Worm (Caenorhabditis elegans) whole organism, late embryonic: ENCODE data around the gene chil-1.

Experiments used
- C08G9.2 ChIP-seq: sonication (generic microtip); optimal IDR thresholded peaks from 2 replicates; lab custom pipeline; 2016; ENCODE audit warnings: mild to moderate bottlenecking, missing genetic modification characterization, moderate library complexity, missing compliant biosample characterization
- F13H6.1 ChIP-seq: sonication (generic microtip); optimal IDR thresholded peaks from 2 replicates; lab custom pipeline; 2016; ENCODE audit warnings: missing genetic modification characterization, missing compliant biosample characterization
- K02D7.2 ChIP-seq: sonication (generic microtip); optimal IDR thresholded peaks from 2 replicates; lab custom pipeline; 2017; ENCODE audit warnings: mild to moderate bottlenecking, missing genetic modification characterization, missing compliant biosample characterization
- T23F11.4 ChIP-seq: fragments of 200-800 bp; sonication (Bioruptor generic); optimal IDR thresholded peaks from 2 replicates; lab custom pipeline; 2018; ENCODE audit warnings: mild to moderate bottlenecking, missing genetic modification characterization, missing compliant biosample characterization
- Y22D7AL.16 ChIP-seq: sonication (generic microtip); optimal IDR thresholded peaks from 2 replicates; lab custom pipeline; 2016; ENCODE audit warnings: missing genetic modification characterization, missing compliant biosample characterization
- ceh-19 ChIP-seq: fragments of 200-800 bp; sonication (Bioruptor generic); optimal IDR thresholded peaks from 2 replicates; lab custom pipeline; 2018; ENCODE audit warnings: mild to moderate bottlenecking, missing genetic modification characterization, missing compliant biosample characterization
- ceh-24 ChIP-seq: sonication (generic microtip); optimal IDR thresholded peaks from 2 replicates; lab custom pipeline; 2016; ENCODE audit warnings: mild to moderate bottlenecking, missing genetic modification characterization, missing compliant biosample characterization
- ceh-30 ChIP-seq: fragments of 150-350 bp; optimal IDR thresholded peaks from 2 replicates; lab custom pipeline; 2014; ENCODE audit warnings: missing biosample characterization, missing genetic modification characterization
- ceh-45 ChIP-seq: fragments of 200-800 bp; sonication (Bioruptor generic); IDR thresholded peaks from 2 replicates; pipeline ENCODE4 v1.3.6; 2022; ENCODE audit warnings: missing genetic modification reagents, missing genetic modification characterization, missing compliant biosample characterization
- ceh-48 ChIP-seq: sonication (generic microtip); optimal IDR thresholded peaks from 2 replicates; lab custom pipeline; 2016; ENCODE audit warnings: missing genetic modification characterization, inconsistent platforms, missing compliant biosample characterization
- ceh-9 ChIP-seq: sonication (generic microtip); optimal IDR thresholded peaks from 2 replicates; lab custom pipeline; 2016; ENCODE audit warnings: mild to moderate bottlenecking, missing genetic modification characterization, inconsistent platforms, missing compliant biosample characterization
- dmd-4 ChIP-seq: sonication (generic microtip); optimal IDR thresholded peaks from 2 replicates; lab custom pipeline; 2016; ENCODE audit warnings: borderline replicate concordance, missing genetic modification characterization, missing compliant biosample characterization
- dve-1 ChIP-seq: sonication (generic microtip); optimal IDR thresholded peaks from 2 replicates; lab custom pipeline; 2017; ENCODE audit warnings: antibody characterized with exemption, mild to moderate bottlenecking, missing genetic modification characterization, missing compliant biosample characterization
- elt-2 ChIP-seq: sonication (generic microtip); optimal IDR thresholded peaks from 2 replicates; lab custom pipeline; 2016; ENCODE audit warnings: missing genetic modification reagents, missing genetic modification characterization, missing compliant biosample characterization
- ets-4 ChIP-seq: sonication (generic microtip); optimal IDR thresholded peaks from 2 replicates; lab custom pipeline; 2016; ENCODE audit warnings: missing genetic modification characterization, missing compliant biosample characterization
- eyg-1 ChIP-seq: sonication (generic microtip); optimal IDR thresholded peaks from 2 replicates; lab custom pipeline; 2016; ENCODE audit warnings: missing genotype, missing genetic modification characterization, missing compliant biosample characterization
- fkh-10 ChIP-seq: fragments of 150-350 bp; optimal IDR thresholded peaks from 2 replicates; lab custom pipeline; 2014; ENCODE audit warnings: missing biosample characterization, missing genetic modification reagents, missing genetic modification characterization
- hlh-13 ChIP-seq: fragments of 200-800 bp; sonication (Bioruptor generic); optimal IDR thresholded peaks from 2 replicates; lab custom pipeline; 2018; ENCODE audit warnings: mild to moderate bottlenecking, missing genetic modification characterization, missing compliant biosample characterization
- hlh-15 ChIP-seq: sonication (generic microtip); optimal IDR thresholded peaks from 2 replicates; lab custom pipeline; 2016; ENCODE audit warnings: missing genetic modification characterization, missing compliant biosample characterization
- hlh-30 ChIP-seq: sonication (generic microtip); optimal IDR thresholded peaks from 2 replicates; lab custom pipeline; 2017; ENCODE audit warnings: antibody characterized with exemption, missing genetic modification characterization, missing compliant biosample characterization; ENCODE audit not compliant: insufficient read depth
- hlh-6 ChIP-seq: sonication (generic microtip); optimal IDR thresholded peaks from 2 replicates; lab custom pipeline; 2016; ENCODE audit warnings: missing genotype, missing genetic modification characterization, missing compliant biosample characterization
- hlh-8 ChIP-seq: sonication (generic microtip); optimal IDR thresholded peaks from 2 replicates; lab custom pipeline; 2016; ENCODE audit warnings: missing genotype, missing genetic modification characterization, missing compliant biosample characterization
- madf-2 ChIP-seq: sonication (generic microtip); optimal IDR thresholded peaks from 2 replicates; lab custom pipeline; 2017; ENCODE audit warnings: missing genetic modification characterization, missing compliant biosample characterization
- nhr-11 ChIP-seq: fragments of 150-350 bp; optimal IDR thresholded peaks from 2 replicates; lab custom pipeline; 2014; ENCODE audit warnings: missing biosample characterization, missing genetic modification characterization
- npax-4 ChIP-seq: sonication (generic microtip); optimal IDR thresholded peaks from 2 replicates; lab custom pipeline; 2016; ENCODE audit warnings: missing genetic modification characterization, missing compliant biosample characterization
- pag-3 ChIP-seq: sonication (generic microtip); optimal IDR thresholded peaks from 2 replicates; lab custom pipeline; 2016; ENCODE audit warnings: missing compliant biosample characterization, missing genetic modification characterization, borderline replicate concordance
- pat-9 ChIP-seq: fragments of 200-800 bp; sonication (Bioruptor generic); optimal IDR thresholded peaks from 2 replicates; lab custom pipeline; 2018; ENCODE audit warnings: mild to moderate bottlenecking, missing genetic modification characterization, moderate library complexity, missing compliant biosample characterization
- pax-1 ChIP-seq: fragments of 150-350 bp; optimal IDR thresholded peaks from 2 replicates; lab custom pipeline; 2014; ENCODE audit warnings: missing biosample characterization, missing genetic modification characterization
- pha-2 ChIP-seq: sonication (generic microtip); optimal IDR thresholded peaks from 2 replicates; lab custom pipeline; 2017; ENCODE audit warnings: mild to moderate bottlenecking, missing genetic modification characterization, missing compliant biosample characterization
- pha-4 ChIP-seq: fragments of 150-350 bp; optimal IDR thresholded peaks from 2 replicates; lab custom pipeline; 2018; ENCODE audit warnings: missing biosample characterization, missing genetic modification reagents, missing genetic modification characterization
- pros-1 ChIP-seq: fragments of 150-350 bp; optimal IDR thresholded peaks from 2 replicates; lab custom pipeline; 2014; ENCODE audit warnings: missing biosample characterization, missing genetic modification reagents, missing genetic modification characterization
- sdc-2 ChIP-seq: sonication (generic microtip); optimal IDR thresholded peaks from 2 replicates; lab custom pipeline; 2016; ENCODE audit warnings: missing genotype, missing genetic modification characterization, missing compliant biosample characterization
- sox-2 ChIP-seq: fragments of 200-800 bp; sonication (Bioruptor generic); IDR thresholded peaks from 2 replicates; pipeline ENCODE4 v1.3.6; 2022; ENCODE audit warnings: missing genetic modification reagents, missing genetic modification characterization, missing compliant biosample characterization
- sox-4 ChIP-seq: sonication (generic microtip); optimal IDR thresholded peaks from 2 replicates; lab custom pipeline; 2017; ENCODE audit warnings: mild to moderate bottlenecking, missing genetic modification characterization, inconsistent platforms, missing compliant biosample characterization
- tbx-2 ChIP-seq: sonication (generic microtip); optimal IDR thresholded peaks from 2 replicates; lab custom pipeline; 2016; ENCODE audit warnings: missing genetic modification characterization, missing compliant biosample characterization
- tbx-7 ChIP-seq: sonication (generic microtip); optimal IDR thresholded peaks from 2 replicates; lab custom pipeline; 2016; ENCODE audit warnings: missing genotype, missing genetic modification characterization, missing compliant biosample characterization
- ttx-3 ChIP-seq: sonication (generic microtip); optimal IDR thresholded peaks from 2 replicates; lab custom pipeline; 2016; ENCODE audit warnings: missing genetic modification reagents, missing genetic modification characterization, missing compliant biosample characterization
- unc-3 ChIP-seq, 2 experiments: fragments of 200-800 bp in 1 of 2; sonication (Bioruptor generic) in 1 of 2; sonication (generic microtip) in 1 of 2; conservative IDR thresholded peaks in 1 of 2; optimal IDR thresholded peaks in 1 of 2; 2 replicates each; pipeline versions ENCODE4 v1.3.6 to Lab custom; 2016 to 2022; ENCODE audit warnings: missing compliant biosample characterization in 2 of 2, missing genetic modification characterization in 2 of 2, missing genetic modification reagents in 1 of 2
- unc-42 ChIP-seq: sonication (generic microtip); optimal IDR thresholded peaks from 2 replicates; lab custom pipeline; 2016; ENCODE audit warnings: missing genotype, missing genetic modification characterization, missing compliant biosample characterization
- zip-5 ChIP-seq: sonication (generic microtip); optimal IDR thresholded peaks from 2 replicates; lab custom pipeline; 2016; ENCODE audit warnings: missing genetic modification characterization, missing compliant biosample characterization

Gene chil-1

ce11 chrII:9850945-9851344 lies 15.3 kb downstream of the chil-1 start, which contains the start of gene ZK938.10:
Gene ZK938.10 (minus strand): TSS chrII:9851045.
- TF ChIP-seq ceh-24 (no peak), unc-3 (GFP tag; conservative IDR thresholded peaks at IDR 0.05; lab: Robert Waterston, UW) (no peak), unc-3 (tag; optimal IDR thresholded peaks at IDR 0.05; lab: Kevin White, UChicago) (no peak), sox-2 (GFP tag; lab: Robert Waterston, UW) (no peak), tbx-7 (tag; lab: Kevin White, UChicago) (no peak), ceh-48 (tag; lab: Kevin White, UChicago) (no peak), pha-4 (tag; lab: Kevin White, UChicago) (no peak), F13H6.1 (no peak), pag-3 (no peak), ceh-30 (no peak), pax-1 (tag; lab: Kevin White, UChicago) (no peak), fkh-10 (GFP tag; lab: Kevin White, UChicago) (no peak), tbx-2 (tag; lab: Kevin White, UChicago) (no peak), nhr-11 (no peak)
- TF ChIP-seq, all 69 proteins: peak for 0

- TF ChIP-seq pros-1 (tag; lab: Kevin White, UChicago) (no peak), npax-4 (tag; lab: Kevin White, UChicago) (no peak), hlh-8 (tag; lab: Kevin White, UChicago) (no peak), dmd-4 (tag; lab: Kevin White, UChicago) (no peak), zip-5 (no peak), unc-42 (no peak), eyg-1 (tag; lab: Kevin White, UChicago) (no peak), ttx-3 (no peak), ceh-19 (GFP tag; lab: Kevin White, UChicago) (no peak), elt-2 (tag; lab: Kevin White, UChicago) (no peak), ets-4 (no peak), hlh-6 (no peak), Y22D7AL.16 (tag; lab: Kevin White, UChicago) (no peak), T23F11.4 (no peak), madf-2 (tag; lab: Kevin White, UChicago) (no peak), tbx-7 (tag; lab: Kevin White, UChicago) (no peak), nhr-11 (no peak), C08G9.2 (tag; lab: Kevin White, UChicago) (no peak), pat-9 (tag; lab: Kevin White, UChicago) (no peak)
Observed at ce11 chrII:9849497-9849896, 16.8 kb downstream of the chil-1 start, which contains the start of gene old-2. Gene old-2 (minus strand): TSS chrII:9849597.

- TF ChIP-seq sdc-2 (tag; lab: Kevin White, UChicago) (no peak), ceh-9 (tag; lab: Kevin White, UChicago) (no peak), ceh-19 (GFP tag; lab: Kevin White, UChicago) (no peak), sox-4 (tag; lab: Kevin White, UChicago) (no peak), pha-2 (no peak), hlh-15 (tag; lab: Kevin White, UChicago) (no peak), fkh-10 (GFP tag; lab: Kevin White, UChicago) (no peak), hlh-30 (no peak), ceh-45 (no peak)
Observed at ce11 chrII:9845239-9845638, 21.0 kb downstream of the chil-1 start, which contains the start of gene chil-9. Gene chil-9 (minus strand): TSS chrII:9845339.

- TF ChIP-seq sox-2 (GFP tag; lab: Robert Waterston, UW), result no peak
- no peak for TF ChIP-seq npax-4 (tag; lab: Kevin White, UChicago)
- no peak for TF ChIP-seq dve-1 (tag; lab: Kevin White, UChicago)
- TF ChIP-seq hlh-13 (GFP tag; lab: Kevin White, UChicago), result no peak
- no peak for TF ChIP-seq ceh-24
- TF ChIP-seq K02D7.2, result no peak
- no peak for TF ChIP-seq ceh-45
- no peak for TF ChIP-seq ttx-3
- TF ChIP-seq pros-1 (tag; lab: Kevin White, UChicago), result no peak
Observed at ce11 chrII:9841985-9842505, 24.2 kb downstream of the chil-1 start, which contains the start of gene rnh-1.2. Gene rnh-1.2 (minus strand): TSS chrII:9842035.
